Fruit fly (Drosophila melanogaster) whole organism, embryonic: ENCODE data around the gene CG15406.
A peak's percentile ranks its signal among the peaks of the same experiment; 100 is the strongest.

Source experiments
- ATbp ChIP-seq: fragments of 200-800 bp; sonication (Bioruptor generic); optimal IDR thresholded peaks from 2 replicates; lab custom pipeline; 2017; ENCODE audit warnings: missing biosample characterization, mild to moderate bottlenecking, missing genetic modification characterization, missing genetic modification reagents
- Asciz ChIP-seq: fragments of 200-800 bp; sonication (Bioruptor generic); optimal IDR thresholded peaks from 2 replicates; lab custom pipeline; 2017; ENCODE audit warnings: missing biosample characterization, mild to moderate bottlenecking, missing genetic modification characterization, missing genetic modification reagents
- Atf6 ChIP-seq: fragments of 200-800 bp; sonication (Bioruptor generic); IDR thresholded peaks from 2 replicates; pipeline ENCODE4 v1.3.6; 2022; ENCODE audit warnings: missing biosample characterization, missing genetic modification characterization
- CG10543 ChIP-seq: fragments of 200-800 bp; sonication (Bioruptor generic); optimal IDR thresholded peaks from 3 replicates; lab custom pipeline; 2017; ENCODE audit warnings: missing biosample characterization, mild to moderate bottlenecking, missing genetic modification characterization, moderate library complexity
- CG11696 ChIP-seq: fragments of 200-800 bp; sonication (Bioruptor generic); IDR thresholded peaks from 2 replicates; pipeline ENCODE4 v1.3.6; 2022; ENCODE audit warnings: missing biosample characterization, missing genetic modification characterization
- CG12071 ChIP-seq: fragments of 200-800 bp; sonication (Bioruptor generic); optimal IDR thresholded peaks from 3 replicates; lab custom pipeline; 2018; ENCODE audit warnings: missing biosample characterization, mild to moderate bottlenecking, missing genetic modification characterization
- CG12155 ChIP-seq: fragments of 200-800 bp; sonication (Bioruptor generic); optimal IDR thresholded peaks from 3 replicates; lab custom pipeline; 2016; ENCODE audit warnings: missing biosample characterization, missing genetic modification characterization
- CG12299 ChIP-seq: fragments of 200-800 bp; sonication (Bioruptor generic); optimal IDR thresholded peaks from 2 replicates; lab custom pipeline; 2018; ENCODE audit warnings: missing biosample characterization, mild to moderate bottlenecking, missing genetic modification characterization
- CG1233 ChIP-seq: fragments of 200-800 bp; sonication (Bioruptor generic); optimal IDR thresholded peaks from 4 replicates; lab custom pipeline; 2018; ENCODE audit warnings: missing biosample characterization, mild to moderate bottlenecking, missing genetic modification characterization
- CG13424 ChIP-seq: fragments of 200-800 bp; sonication (Bioruptor generic); optimal IDR thresholded peaks from 2 replicates; lab custom pipeline; 2019; ENCODE audit warnings: missing biosample characterization, mild to moderate bottlenecking, missing genetic modification characterization, moderate library complexity
- CG14710 ChIP-seq: fragments of 200-800 bp; sonication (Bioruptor generic); optimal IDR thresholded peaks from 3 replicates; lab custom pipeline; 2019; ENCODE audit warnings: missing biosample characterization, mild to moderate bottlenecking, missing genetic modification characterization, moderate library complexity
- CG15601 ChIP-seq: fragments of 200-800 bp; sonication (Bioruptor generic); optimal IDR thresholded peaks from 3 replicates; lab custom pipeline; 2019; ENCODE audit warnings: missing biosample characterization, mild to moderate bottlenecking, missing genetic modification characterization, moderate library complexity
- CG15696 ChIP-seq: fragments of 200-800 bp; sonication (Bioruptor generic); optimal IDR thresholded peaks from 2 replicates; lab custom pipeline; 2019; ENCODE audit warnings: missing biosample characterization, mild to moderate bottlenecking, missing genetic modification characterization, moderate library complexity
- CG18599 ChIP-seq: fragments of 200-800 bp; sonication (Bioruptor generic); optimal IDR thresholded peaks from 3 replicates; lab custom pipeline; 2017; ENCODE audit warnings: missing biosample characterization, missing genetic modification characterization, mild to moderate bottlenecking, moderate library complexity, missing genetic modification reagents
- CG2202 ChIP-seq: fragments of 200-800 bp; sonication (Bioruptor generic); optimal IDR thresholded peaks from 2 replicates; lab custom pipeline; 2018; ENCODE audit warnings: missing biosample characterization, mild to moderate bottlenecking, missing genetic modification characterization
- CG2875 ChIP-seq: fragments of 200-800 bp; sonication (Bioruptor generic); optimal IDR thresholded peaks from 2 replicates; lab custom pipeline; 2017; ENCODE audit warnings: missing biosample characterization, mild to moderate bottlenecking, missing genetic modification characterization, missing genetic modification reagents
- CG3407 ChIP-seq: fragments of 200-800 bp; sonication (Bioruptor generic); optimal IDR thresholded peaks from 2 replicates; lab custom pipeline; 2018; ENCODE audit warnings: missing biosample characterization, mild to moderate bottlenecking, missing genetic modification characterization
- CG6272 ChIP-seq: fragments of 200-800 bp; sonication (Bioruptor generic); IDR thresholded peaks from 2 replicates; pipeline ENCODE4 v1.3.6; 2022; ENCODE audit warnings: missing biosample characterization, missing genetic modification characterization
- CG6765 ChIP-seq: fragments of 200-800 bp; sonication (Bioruptor generic); optimal IDR thresholded peaks from 3 replicates; lab custom pipeline; 2017; ENCODE audit warnings: missing biosample characterization, mild to moderate bottlenecking, missing genetic modification characterization
- CG7928 ChIP-seq: fragments of 200-800 bp; sonication (Bioruptor generic); optimal IDR thresholded peaks from 2 replicates; lab custom pipeline; 2017; ENCODE audit warnings: missing biosample characterization, mild to moderate bottlenecking, missing genetic modification characterization
- CG7987 ChIP-seq: fragments of 200-800 bp; sonication (Bioruptor generic); optimal IDR thresholded peaks from 2 replicates; lab custom pipeline; 2018; ENCODE audit warnings: missing biosample characterization, mild to moderate bottlenecking, missing genetic modification characterization, moderate library complexity
- CG8359 ChIP-seq: fragments of 200-800 bp; sonication (Bioruptor generic); optimal IDR thresholded peaks from 2 replicates; lab custom pipeline; 2017; ENCODE audit warnings: missing biosample characterization, mild to moderate bottlenecking, missing genetic modification characterization, borderline replicate concordance
- Camta ChIP-seq: fragments of 200-800 bp; sonication (Bioruptor generic); optimal IDR thresholded peaks from 2 replicates; lab custom pipeline; 2016; ENCODE audit warnings: missing biosample characterization, missing genetic modification characterization
- CrebB ChIP-seq: fragments of 200-800 bp; sonication (Bioruptor generic); optimal IDR thresholded peaks from 3 replicates; lab custom pipeline; 2018; ENCODE audit warnings: missing biosample characterization, mild to moderate bottlenecking, missing genetic modification characterization
- Dfd ChIP-seq, 2 experiments: fragments of >200 bp; optimal IDR thresholded peaks; 2 replicates each; lab custom pipeline; 2017; ENCODE audit warnings: missing biosample characterization in 2 of 2, missing genetic modification characterization in 2 of 2
- GATAe ChIP-seq: fragments of 200-800 bp; sonication (Bioruptor generic); conservative IDR thresholded peaks from 2 replicates; pipeline ENCODE4 v1.3.6; 2022; ENCODE audit warnings: missing biosample characterization, missing genetic modification characterization
- Hr78 ChIP-seq, 2 experiments: fragments of 200-800 bp in 1 of 2; fragments of >200 bp in 1 of 2; sonication (Bioruptor generic) in 1 of 2; optimal IDR thresholded peaks; 2 replicates each; lab custom pipeline; 2017 to 2019; ENCODE audit warnings: missing biosample characterization in 2 of 2, missing genetic modification characterization in 2 of 2, mild to moderate bottlenecking in 1 of 2, moderate library complexity in 1 of 2
- NC2β ChIP-seq: fragments of 200-800 bp; sonication (Bioruptor generic); optimal IDR thresholded peaks from 2 replicates; lab custom pipeline; 2016; ENCODE audit warnings: missing biosample characterization, missing genetic modification characterization
- Nf-YB ChIP-seq: fragments of 200-800 bp; sonication (Bioruptor generic); optimal IDR thresholded peaks from 3 replicates; lab custom pipeline; 2019; ENCODE audit warnings: missing biosample characterization, mild to moderate bottlenecking, missing genetic modification characterization, moderate library complexity
- Ptx1 ChIP-seq: fragments of 200-800 bp; sonication (Bioruptor generic); IDR thresholded peaks from 2 replicates; pipeline ENCODE4 v1.3.6; 2022; ENCODE audit warnings: missing biosample characterization, missing genetic modification characterization
- Sox100B ChIP-seq: fragments of 200-800 bp; sonication (Bioruptor generic); optimal IDR thresholded peaks from 3 replicates; lab custom pipeline; 2018; ENCODE audit warnings: missing biosample characterization, mild to moderate bottlenecking, missing genetic modification characterization
- Tbp ChIP-seq: fragments of >200 bp; optimal IDR thresholded peaks from 2 replicates; lab custom pipeline; 2018; ENCODE audit warnings: missing biosample characterization, missing genetic modification characterization
- YL-1 ChIP-seq: fragments of 200-800 bp; sonication (Bioruptor generic); optimal IDR thresholded peaks from 3 replicates; lab custom pipeline; 2017; ENCODE audit warnings: missing biosample characterization, mild to moderate bottlenecking, missing genetic modification characterization
- amos ChIP-seq: fragments of 200-800 bp; sonication (Bioruptor generic); IDR thresholded peaks from 2 replicates; pipeline ENCODE4 v1.3.6; 2022; ENCODE audit warnings: missing biosample characterization, missing genetic modification characterization; ENCODE audit not compliant: partially characterized antibody
- chinmo ChIP-seq: fragments of 200-800 bp; sonication (Bioruptor generic); IDR thresholded peaks from 4 replicates; pipeline ENCODE4 v1.3.6; 2022; ENCODE audit warnings: missing biosample characterization, missing genetic modification characterization; ENCODE audit not compliant: partially characterized antibody
- fd64A ChIP-seq: fragments of 200-800 bp; sonication (Bioruptor generic); optimal IDR thresholded peaks from 3 replicates; lab custom pipeline; 2018; ENCODE audit warnings: missing biosample characterization, mild to moderate bottlenecking, missing genetic modification characterization
- jumu ChIP-seq: fragments of 200-800 bp; sonication (Bioruptor generic); optimal IDR thresholded peaks from 3 replicates; lab custom pipeline; 2016; ENCODE audit warnings: missing biosample characterization, missing genetic modification characterization
- ken ChIP-seq: fragments of 200-800 bp; sonication (Bioruptor generic); IDR thresholded peaks from 3 replicates; pipeline ENCODE4 v1.3.6; 2022; ENCODE audit warnings: missing biosample characterization, missing genetic modification characterization
- luna ChIP-seq: fragments of 200-800 bp; sonication (Bioruptor generic); optimal IDR thresholded peaks from 2 replicates; lab custom pipeline; 2016; ENCODE audit warnings: missing biosample characterization, missing genetic modification characterization
- mirr ChIP-seq: fragments of 200-800 bp; sonication (Bioruptor generic); optimal IDR thresholded peaks from 3 replicates; lab custom pipeline; 2018; ENCODE audit warnings: missing biosample characterization, mild to moderate bottlenecking, missing genetic modification characterization
- nerfin-1 ChIP-seq: fragments of 200-800 bp; sonication (Bioruptor generic); optimal IDR thresholded peaks from 3 replicates; lab custom pipeline; 2019; ENCODE audit warnings: missing biosample characterization, mild to moderate bottlenecking, missing genetic modification characterization, moderate library complexity
- odd ChIP-seq: fragments of 200-800 bp; sonication (Bioruptor generic); optimal IDR thresholded peaks from 2 replicates; lab custom pipeline; 2017; ENCODE audit warnings: missing biosample characterization, mild to moderate bottlenecking, missing genetic modification characterization
- pfk ChIP-seq: fragments of 200-800 bp; sonication (Bioruptor generic); optimal IDR thresholded peaks from 2 replicates; lab custom pipeline; 2018; ENCODE audit warnings: missing biosample characterization, mild to moderate bottlenecking, missing genetic modification characterization, moderate library complexity
- pros ChIP-seq: fragments of 200-800 bp; sonication (Bioruptor generic); optimal IDR thresholded peaks from 3 replicates; lab custom pipeline; 2019; ENCODE audit warnings: missing biosample characterization, mild to moderate bottlenecking, missing genetic modification characterization, moderate library complexity
- schlank ChIP-seq: fragments of 200-800 bp; sonication (Bioruptor generic); optimal IDR thresholded peaks from 2 replicates; lab custom pipeline; 2018; ENCODE audit warnings: missing biosample characterization, mild to moderate bottlenecking, missing genetic modification characterization
- sqz ChIP-seq: fragments of 200-800 bp; sonication (Bioruptor generic); optimal IDR thresholded peaks from 3 replicates; lab custom pipeline; 2018; ENCODE audit warnings: missing biosample characterization, mild to moderate bottlenecking, missing genetic modification characterization
- ssp ChIP-seq: fragments of 200-800 bp; sonication (Bioruptor generic); IDR thresholded peaks from 2 replicates; pipeline ENCODE4 v1.3.6; 2022; ENCODE audit warnings: missing biosample characterization, missing genetic modification characterization
- vfl ChIP-seq: fragments of 200-800 bp; sonication (Bioruptor generic); optimal IDR thresholded peaks from 2 replicates; lab custom pipeline; 2016; ENCODE audit warnings: missing biosample characterization, missing genetic modification characterization
- yki ChIP-seq: fragments of >200 bp; optimal IDR thresholded peaks from 3 replicates; lab custom pipeline; 2018

Gene CG15406

dm6 chr2L:3280484-3280993 is 28.5 kb upstream of the CG15406 start, which contains the start of gene OtopLb (continued):
- TF ChIP-seq vfl (GFP tag; lab: Kevin White, UChicago) (no peak), luna (GFP tag; lab: Kevin White, UChicago) (no peak), Dfd (GFP tag; optimal IDR thresholded peaks at IDR 0.05; lab: Kevin White, UChicago) (no peak), Asciz (GFP tag; lab: Kevin White, UChicago) (peak; percentile 59), Ptx1 (no peak), ssp (GFP tag; lab: Robert Waterston, UW) (no peak), sqz (GFP tag; lab: Kevin White, UChicago) (peak; percentile 36), ATbp (peak; percentile 59), Hr78 (GFP tag; optimal IDR thresholded peaks at IDR 0.05; lab: Kevin White, UChicago) (peak in 1 of 2 experiments; percentile 55), Sox100B (GFP tag; lab: Kevin White, UChicago) (peak; percentile 49), schlank (tag; lab: Kevin White, UChicago) (peak; percentile 45), CG12299 (tag; lab: Kevin White, UChicago) (peak; percentile 22), Atf6 (no peak), CG2875 (GFP tag; lab: Kevin White, UChicago) (peak; percentile 13), amos (GFP tag; lab: Robert Waterston, UW) (no peak), CG6765 (GFP tag; lab: Kevin White, UChicago) (peak; percentile 37), CG6272 (no peak), Nf-YB (GFP tag; lab: Kevin White, UChicago) (no peak), pfk (peak; percentile 13), chinmo (GFP tag; lab: Robert Waterston, UW) (0 out of 4 replicates have a peak, but pooled peaks have one; percentile 25), YL-1 (GFP tag; lab: Kevin White, UChicago) (no peak), fd64A (GFP tag; lab: Kevin White, UChicago) (peak; percentile 50), CG12071 (peak; percentile 71), pros (GFP tag; lab: Kevin White, UChicago) (no peak), CG10543 (peak; percentile 52), CG18599 (GFP tag; lab: Kevin White, UChicago) (peak; percentile 69), yki (lab: Kevin White, UChicago) (no peak), CG13424 (tag; lab: Kevin White, UChicago) (no peak), Camta (no peak), nerfin-1 (tag; lab: Kevin White, UChicago) (no peak), CG15696 (tag; lab: Kevin White, UChicago) (peak; percentile 10), jumu (GFP tag; lab: Kevin White, UChicago) (no peak), mirr (GFP tag; lab: Kevin White, UChicago) (peak; percentile 87), CG8359 (GFP tag; lab: Kevin White, UChicago) (peak; percentile 10), CG14710 (no peak), CrebB (peak; percentile 27), CG2202 (tag; lab: Kevin White, UChicago) (no peak), CG11696 (GFP tag; lab: Robert Waterston, UW) (no peak), GATAe (GFP tag; lab: Robert Waterston, UW) (peak; percentile 36; the same call in 1 of the 2 replicates), CG7928 (GFP tag; lab: Kevin White, UChicago) (peak; percentile 22), CG7987 (GFP tag; lab: Kevin White, UChicago) (peak; percentile 64), Tbp (no peak), odd (GFP tag; lab: Kevin White, UChicago) (peak; percentile 54), CG15601 (peak; percentile 49), ken (no peak), CG3407 (GFP tag; lab: Kevin White, UChicago) (peak; percentile 36), NC2β (GFP tag; lab: Kevin White, UChicago) (no peak), CG12155 (GFP tag; lab: Kevin White, UChicago) (no peak), CG1233 (GFP tag; lab: Kevin White, UChicago) (peak; percentile 68)
